Comparison of ENCODE assay signal across 2 worm cellular contexts in genomic region chrII:7069866-7070265, ce11.
TF ChIP-seq lines count a peak whose summit lies in the region.

Gene him-14, minus strand, starts transcription at chrII:7069966.

TF ChIP-seq in whole organism, L4 larva, 104 proteins besides CTCF, POLR2A, EP300 and RAD21:
- TF ChIP-seq lir-3 (tag; optimal IDR thresholded peaks at IDR 0.05; lab: Kevin White, UChicago) (no peak), lin-39 (tag; optimal IDR thresholded peaks at IDR 0.05; lab: Kevin White, UChicago) (no peak), aha-1 (tag; lab: Kevin White, UChicago) (peak; percentile 82)

TF ChIP-seq in whole organism, young adult, 124 proteins besides CTCF, POLR2A, EP300 and RAD21:
- TF ChIP-seq hrde-1 (tag; optimal IDR thresholded peaks at IDR 0.05; lab: Kevin White, UChicago; ENCODE audit: borderline replicate concordance) (no peak), K11D2.4 (GFP tag; IDR thresholded peaks at IDR 0.05; lab: Robert Waterston, UW) (no peak), attf-6 (GFP tag; IDR thresholded peaks at IDR 0.05; lab: Robert Waterston, UW) (no peak), C06A6.2 (GFP tag; conservative IDR thresholded peaks at IDR 0.05; lab: Robert Waterston, UW) (no peak), him-1 (tag; optimal IDR thresholded peaks at IDR 0.05; lab: Kevin White, UChicago) (peak; percentile 10), tlf-1 (GFP tag; optimal IDR thresholded peaks at IDR 0.05; lab: Kevin White, UChicago) (no peak), somi-1 (GFP tag; optimal IDR thresholded peaks at IDR 0.05; lab: Kevin White, UChicago) (no peak), zim-3 (tag; optimal IDR thresholded peaks at IDR 0.05; lab: Kevin White, UChicago) (no peak), lin-26 (GFP tag; IDR thresholded peaks at IDR 0.05; lab: Robert Waterston, UW) (no peak), hlh-12 (tag; optimal IDR thresholded peaks at IDR 0.05; lab: Kevin White, UChicago) (no peak), snpc-1.3 (tag; optimal IDR thresholded peaks at IDR 0.05; lab: Kevin White, UChicago; ENCODE audit: insufficient read depth) (peak; percentile 1), unc-130 (GFP tag; optimal IDR thresholded peaks at IDR 0.05; lab: Kevin White, UChicago) (no peak), ztf-3 (GFP tag; optimal IDR thresholded peaks at IDR 0.05; lab: Kevin White, UChicago) (no peak), madf-6 (GFP tag; IDR thresholded peaks at IDR 0.05; lab: Robert Waterston, UW) (peak; percentile 24; the same call in 1 of the 2 replicates), nfyb-1 (GFP tag; IDR thresholded peaks at IDR 0.05; lab: Robert Waterston, UW) (no peak), Y53G8AR.9 (GFP tag; conservative IDR thresholded peaks at IDR 0.05; lab: Robert Waterston, UW) (0 out of 2 replicates have a peak, but pooled peaks have one; percentile 17), dox-1 (GFP tag; IDR thresholded peaks at IDR 0.05; lab: Robert Waterston, UW) (no peak), F49E8.2 (tag; optimal IDR thresholded peaks at IDR 0.05; lab: Kevin White, UChicago; ENCODE audit: insufficient read depth) (peak; percentile 14), let-607 (tag; optimal IDR thresholded peaks at IDR 0.05; lab: Kevin White, UChicago) (no peak), ceh-58 (GFP tag; IDR thresholded peaks at IDR 0.05; lab: Robert Waterston, UW) (no peak), K12H6.12 (tag; optimal IDR thresholded peaks at IDR 0.05; lab: Kevin White, UChicago) (no peak), egl-44 (GFP tag; IDR thresholded peaks at IDR 0.05; lab: Robert Waterston, UW) (no peak), lin-35 (GFP tag; optimal IDR thresholded peaks at IDR 0.05; lab: Kevin White, UChicago) (no peak), die-1 (tag; optimal IDR thresholded peaks at IDR 0.05; lab: Kevin White, UChicago) (no peak)

Comparison
In these comparisons a context has a peak if more than half of its experiments do, and no peak if none do; other contexts are left out.
1. Of the 7 proteins assayed by ChIP-seq in both whole organism, young adult and whole organism, L4 larva: peak only in whole organism, young adult: F49E8.2; only in whole organism, L4 larva: none; in both: none; in neither: 6.